Fruit fly (Drosophila melanogaster): ENCODE data around the gene CG15561.

Gene CG15561

dm6 chr3R:31252093-31252962 is 36.6 kb upstream of the CG15561 start, which contains the start of the genes qless and mRpL32 (continued):
- TF ChIP-seq CG8944 (GFP tag; optimal IDR thresholded peaks at IDR 0.05) (peak; percentile 72), C15 (GFP tag; IDR thresholded peaks at IDR 0.05) (0 out of 3 replicates have a peak, but pooled peaks have one; percentile 34), CG9215 (GFP tag; IDR thresholded peaks at IDR 0.05) (peak; percentile 74), Max (GFP tag; optimal IDR thresholded peaks at IDR 0.05) (peak; percentile 76), BEAF-32 (GFP tag; optimal IDR thresholded peaks at IDR 0.05) (peak; percentile 82), CG18011 (GFP tag; optimal IDR thresholded peaks at IDR 0.05) (peak; percentile 29), Vsx1 (GFP tag; optimal IDR thresholded peaks at IDR 0.05) (no peak), h (optimal IDR thresholded peaks at IDR 0.05) (no peak), CG8924 (tag; optimal IDR thresholded peaks at IDR 0.05) (peak; percentile 40), CG9797 (GFP tag; optimal IDR thresholded peaks at IDR 0.05) (peak; percentile 42), chn (GFP tag; optimal IDR thresholded peaks at IDR 0.05) (peak; percentile 36), CG14014 (GFP tag; IDR thresholded peaks at IDR 0.05) (no peak), Doc3 (GFP tag; IDR thresholded peaks at IDR 0.05; ENCODE audit: partially characterized antibody) (peak; percentile 86)

DNA sequence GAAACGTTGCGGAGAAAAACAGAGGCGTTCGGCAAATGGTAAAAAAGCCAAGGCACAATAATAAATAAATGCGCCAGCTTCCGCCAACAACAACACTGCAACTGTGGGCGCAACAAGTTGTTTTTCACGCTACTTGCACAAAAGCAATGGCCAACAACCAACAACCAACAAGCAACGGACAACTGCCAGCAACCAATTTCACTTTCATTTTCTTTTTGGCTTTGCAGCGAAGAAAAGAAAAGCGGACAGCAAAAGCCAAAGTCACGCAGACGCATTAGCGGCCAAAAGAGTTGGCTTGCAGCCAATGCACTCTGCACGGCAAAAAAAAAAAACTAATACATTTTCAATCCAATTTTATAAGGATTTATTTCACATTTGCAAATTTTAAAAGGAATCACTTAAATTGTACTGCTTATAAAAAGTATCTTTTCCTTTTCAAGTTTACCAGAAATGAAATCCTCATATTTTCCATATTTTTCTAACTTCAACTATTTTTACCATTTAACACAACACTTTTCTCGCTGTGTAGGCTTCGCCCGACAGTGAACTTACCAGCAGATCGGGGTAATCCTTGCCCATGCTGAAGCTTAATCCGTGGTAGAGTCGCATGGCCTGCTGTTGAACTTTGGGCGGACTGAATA is 35.5 kb upstream of the CG15561 start:
- TF ChIP-seq CG2678 (tag; optimal IDR thresholded peaks at IDR 0.05), result peak; percentile 33
- peak; percentile 31 for TF ChIP-seq dmrt99B (tag; optimal IDR thresholded peaks at IDR 0.05)
- peak; percentile 91 for TF ChIP-seq Blimp-1 (GFP tag; optimal IDR thresholded peaks at IDR 0.05)
- peak; percentile 39; the same call in 1 of the 2 replicates for TF ChIP-seq Xrp1 (GFP tag; IDR thresholded peaks at IDR 0.05)
- peak; percentile 41 for TF ChIP-seq CG10979 (tag; optimal IDR thresholded peaks at IDR 0.05)
- no peak for TF ChIP-seq Doc3 (GFP tag; IDR thresholded peaks at IDR 0.05; ENCODE audit: partially characterized antibody)
- no peak for TF ChIP-seq CG15073 (GFP tag; optimal IDR thresholded peaks at IDR 0.05)
- peak; percentile 11; the same call in 1 of the 2 replicates for TF ChIP-seq CG6689 (GFP tag; IDR thresholded peaks at IDR 0.05)
- no peak for TF ChIP-seq Mrtf (GFP tag; IDR thresholded peaks at IDR 0.05)
- peak; percentile 7 for TF ChIP-seq CG12391 (tag; optimal IDR thresholded peaks at IDR 0.05)
- no peak for TF ChIP-seq Sin3A (optimal IDR thresholded peaks at IDR 0.05)
- no peak for TF ChIP-seq exex (tag; optimal IDR thresholded peaks at IDR 0.05)
- no peak for TF ChIP-seq Lpt (GFP tag; optimal IDR thresholded peaks at IDR 0.05)
- TF ChIP-seq CG15011 (GFP tag; optimal IDR thresholded peaks at IDR 0.05), result no peak
- TF ChIP-seq gro (GFP tag; optimal IDR thresholded peaks at IDR 0.05), result no peak
- TF ChIP-seq CG11504 (tag; optimal IDR thresholded peaks at IDR 0.05), result peak; percentile 6
- no peak for TF ChIP-seq CG2129 (GFP tag; IDR thresholded peaks at IDR 0.05; ENCODE audit: partially characterized antibody)
- no peak for TF ChIP-seq bcd (GFP tag; optimal IDR thresholded peaks at IDR 0.05)
- no peak for TF ChIP-seq dm (GFP tag; optimal IDR thresholded peaks at IDR 0.05)
- peak; percentile 10 for TF ChIP-seq CG13424 (tag; optimal IDR thresholded peaks at IDR 0.05)
- TF ChIP-seq Camta (GFP tag; optimal IDR thresholded peaks at IDR 0.05), result peak; percentile 8
- no peak for TF ChIP-seq toy (GFP tag; IDR thresholded peaks at IDR 0.05)
- peak in 1 of 2 experiments; percentile 6 for TF ChIP-seq Hr51 (GFP tag; optimal IDR thresholded peaks at IDR 0.05)
- TF ChIP-seq CG6813 (GFP tag; optimal IDR thresholded peaks at IDR 0.05), result no peak
- TF ChIP-seq bowl (GFP tag; IDR thresholded peaks at IDR 0.05), result no peak
- TF ChIP-seq CG7963 (GFP tag; IDR thresholded peaks at IDR 0.05; ENCODE audit: partially characterized antibody), result no peak
- peak; percentile 20; the same call in 1 of the 2 replicates for TF ChIP-seq vvl (GFP tag; IDR thresholded peaks at IDR 0.05)
- TF ChIP-seq CG7839 (tag; optimal IDR thresholded peaks at IDR 0.05), result peak; percentile 1
- no peak for TF ChIP-seq CG2120 (GFP tag; optimal IDR thresholded peaks at IDR 0.05)
- no peak for TF ChIP-seq CG4424 (GFP tag; optimal IDR thresholded peaks at IDR 0.05)
- TF ChIP-seq Drgx (GFP tag; IDR thresholded peaks at IDR 0.05), result peak; percentile 55
- peak; percentile 17; the same call in 1 of the 3 replicates for TF ChIP-seq row (GFP tag; IDR thresholded peaks at IDR 0.05)
- TF ChIP-seq fd102C (GFP tag; optimal IDR thresholded peaks at IDR 0.05), result no peak
- TF ChIP-seq nmo (GFP tag; optimal IDR thresholded peaks at IDR 0.05), result peak; percentile 17
